Worm (Caenorhabditis elegans) whole organism, late embryonic: Measurements from ENCODE around the gene tftc-3.

Source experiments
- ceh-18 ChIP-seq: sonication (generic microtip); optimal IDR thresholded peaks from 2 replicates; lab custom pipeline; 2016; ENCODE audit warnings: missing genetic modification characterization, missing compliant biosample characterization
- ceh-22 ChIP-seq: sonication (generic microtip); optimal IDR thresholded peaks from 2 replicates; lab custom pipeline; 2017; ENCODE audit warnings: missing biosample characterization, missing genetic modification characterization
- ceh-34 ChIP-seq: sonication (generic microtip); optimal IDR thresholded peaks from 2 replicates; lab custom pipeline; 2016; ENCODE audit warnings: mild to moderate bottlenecking, missing genetic modification characterization, missing compliant biosample characterization
- elt-2 ChIP-seq: sonication (generic microtip); optimal IDR thresholded peaks from 2 replicates; lab custom pipeline; 2016; ENCODE audit warnings: missing genetic modification reagents, missing genetic modification characterization, missing compliant biosample characterization
- fax-1 ChIP-seq: sonication (generic microtip); optimal IDR thresholded peaks from 2 replicates; lab custom pipeline; 2016; ENCODE audit warnings: missing genotype, missing genetic modification characterization, missing compliant biosample characterization
- hlh-13 ChIP-seq: fragments of 200-800 bp; sonication (Bioruptor generic); optimal IDR thresholded peaks from 2 replicates; lab custom pipeline; 2018; ENCODE audit warnings: mild to moderate bottlenecking, missing genetic modification characterization, missing compliant biosample characterization
- hlh-8 ChIP-seq: sonication (generic microtip); optimal IDR thresholded peaks from 2 replicates; lab custom pipeline; 2016; ENCODE audit warnings: missing genotype, missing genetic modification characterization, missing compliant biosample characterization
- pag-3 ChIP-seq: sonication (generic microtip); optimal IDR thresholded peaks from 2 replicates; lab custom pipeline; 2016; ENCODE audit warnings: missing compliant biosample characterization, missing genetic modification characterization, borderline replicate concordance
- pha-4 ChIP-seq: fragments of 150-350 bp; optimal IDR thresholded peaks from 2 replicates; lab custom pipeline; 2018; ENCODE audit warnings: missing biosample characterization, missing genetic modification reagents, missing genetic modification characterization
- pqm-1 ChIP-seq: sonication (generic microtip); optimal IDR thresholded peaks from 2 replicates; lab custom pipeline; 2016; ENCODE audit warnings: missing genetic modification characterization, missing compliant biosample characterization
- sdc-2 ChIP-seq: sonication (generic microtip); optimal IDR thresholded peaks from 2 replicates; lab custom pipeline; 2016; ENCODE audit warnings: missing genotype, missing genetic modification characterization, missing compliant biosample characterization
- sox-2 ChIP-seq: fragments of 200-800 bp; sonication (Bioruptor generic); IDR thresholded peaks from 2 replicates; pipeline ENCODE4 v1.3.6; 2022; ENCODE audit warnings: missing genetic modification reagents, missing genetic modification characterization, missing compliant biosample characterization

ce11 chrV:10237959-10238444 is 27.9 kb upstream of the tftc-3 start:
- TF ChIP-seq ceh-22 (tag; lab: Kevin White, UChicago), result no peak
- TF ChIP-seq ceh-34 (tag; lab: Kevin White, UChicago), result no peak
- no peak for TF ChIP-seq elt-2 (tag; lab: Kevin White, UChicago)
- no peak for TF ChIP-seq pag-3 (tag; lab: Kevin White, UChicago)
- TF ChIP-seq sdc-2 (tag; lab: Kevin White, UChicago), result no peak
- TF ChIP-seq ceh-18 (tag; lab: Kevin White, UChicago), result no peak
- TF ChIP-seq fax-1 (tag; lab: Kevin White, UChicago), result no peak
- no peak for TF ChIP-seq hlh-13
- TF ChIP-seq sox-2 (GFP tag; lab: Robert Waterston, UW), result no peak
- no peak for TF ChIP-seq pqm-1 (tag; lab: Kevin White, UChicago)
- TF ChIP-seq hlh-8 (tag; lab: Kevin White, UChicago), result no peak
- no peak for TF ChIP-seq pha-4 (tag; lab: Kevin White, UChicago)
